Fruit fly (Drosophila melanogaster): ENCODE results near the gene Tango6.

Gene Tango6

dm6 chr2L:18968370-18969105 lies at the start of gene Tango6, which contains the start of gene Nak:
Gene Tango6, plus strand, starts transcription at chr2L:18969028.
Gene Nak, minus strand, starts transcription at chr2L:18968744.
- peak; percentile 11 for TF ChIP-seq unpg (GFP tag; optimal IDR thresholded peaks at IDR 0.05)
- TF ChIP-seq CG7271 (tag; optimal IDR thresholded peaks at IDR 0.05), result peak; percentile 43
- TF ChIP-seq CG15601 (tag; optimal IDR thresholded peaks at IDR 0.05), result peak; percentile 50
- TF ChIP-seq Hr51 (GFP tag; optimal IDR thresholded peaks at IDR 0.05), result peak in 1 of 2 experiments; percentile 18
- TF ChIP-seq CHES-1-like (GFP tag; optimal IDR thresholded peaks at IDR 0.05), result peak; percentile 48
- TF ChIP-seq CG3847 (GFP tag; IDR thresholded peaks at IDR 0.05), result peak; percentile 40; the same call in 1 of the 2 replicates
- TF ChIP-seq CG7839 (tag; optimal IDR thresholded peaks at IDR 0.05), result peak; percentile 16
- TF ChIP-seq pb (GFP tag; optimal IDR thresholded peaks at IDR 0.05), result peak; percentile 25
- TF ChIP-seq ab (GFP tag; optimal IDR thresholded peaks at IDR 0.05), result no peak
- peak; percentile 26 for TF ChIP-seq bab2 (GFP tag; optimal IDR thresholded peaks at IDR 0.05)
- TF ChIP-seq her (GFP tag; optimal IDR thresholded peaks at IDR 0.05), result no peak
- peak; percentile 36 for TF ChIP-seq slbo (GFP tag; IDR thresholded peaks at IDR 0.05)
- no peak for TF ChIP-seq odd (GFP tag; optimal IDR thresholded peaks at IDR 0.05)
- no peak for TF ChIP-seq fru (optimal IDR thresholded peaks at IDR 0.05)
- no peak for TF ChIP-seq wor (GFP tag; IDR thresholded peaks at IDR 0.05)
- peak; percentile 50; the same call in 1 of the 2 replicates for TF ChIP-seq GATAe (GFP tag; conservative IDR thresholded peaks at IDR 0.05)
- TF ChIP-seq gsb-n (tag; optimal IDR thresholded peaks at IDR 0.05), result peak; percentile 95
- peak; percentile 100 for TF ChIP-seq Vsx1 (GFP tag; optimal IDR thresholded peaks at IDR 0.05)
- TF ChIP-seq CG6272 (GFP tag; IDR thresholded peaks at IDR 0.05), result 0 out of 2 replicates have a peak, but pooled peaks have one; percentile 21
- TF ChIP-seq pan (optimal IDR thresholded peaks at IDR 0.05), result no peak
- no peak for TF ChIP-seq pan (GFP tag; optimal IDR thresholded peaks at IDR 0.05 in 1 of 2, IDR thresholded peaks at IDR 0.05 in 1 of 2)
- peak; percentile 63 for TF ChIP-seq CG2712 (tag; optimal IDR thresholded peaks at IDR 0.05)
- no peak for TF ChIP-seq CG18619 (GFP tag; optimal IDR thresholded peaks at IDR 0.05)
- peak; percentile 79 for TF ChIP-seq tna (GFP tag; IDR thresholded peaks at IDR 0.05; ENCODE audit: partially characterized antibody)
- peak; percentile 76 for TF ChIP-seq CG7963 (GFP tag; IDR thresholded peaks at IDR 0.05; ENCODE audit: partially characterized antibody)
- TF ChIP-seq CG11504 (tag; optimal IDR thresholded peaks at IDR 0.05), result peak; percentile 65
- peak; percentile 48; the same call in 1 of the 2 replicates for TF ChIP-seq MBD-R2 (GFP tag; IDR thresholded peaks at IDR 0.05)
- TF ChIP-seq mld (GFP tag; IDR thresholded peaks at IDR 0.05; ENCODE audit: partially characterized antibody), result peak; percentile 88; the same call in 2 of the 3 replicates
- TF ChIP-seq CG33213 (GFP tag; optimal IDR thresholded peaks at IDR 0.05), result peak; percentile 65
- peak; percentile 64 for TF ChIP-seq CG17829 (tag; optimal IDR thresholded peaks at IDR 0.05)
- peak; percentile 77 for TF ChIP-seq Opbp (GFP tag; IDR thresholded peaks at IDR 0.05; ENCODE audit: partially characterized antibody)
- peak; percentile 33 for TF ChIP-seq grn (GFP tag; optimal IDR thresholded peaks at IDR 0.05)
- no peak for TF ChIP-seq Fer2 (tag; optimal IDR thresholded peaks at IDR 0.05)
- TF ChIP-seq CG8924 (tag; optimal IDR thresholded peaks at IDR 0.05), result peak; percentile 44
- peak; percentile 97 for TF ChIP-seq CG15479 (GFP tag; optimal IDR thresholded peaks at IDR 0.05)
- peak; percentile 20 for TF ChIP-seq CG15269 (tag; optimal IDR thresholded peaks at IDR 0.05)
- TF ChIP-seq Lhr (GFP tag; optimal IDR thresholded peaks at IDR 0.05), result peak; percentile 61
- peak; percentile 14 for TF ChIP-seq Chrac-16 (GFP tag; optimal IDR thresholded peaks at IDR 0.05)
- TF ChIP-seq CG9817 (tag; optimal IDR thresholded peaks at IDR 0.05), result no peak
- TF ChIP-seq CG30431 (GFP tag; optimal IDR thresholded peaks at IDR 0.05), result no peak
- peak; percentile 59; the same call in 1 of the 2 replicates for TF ChIP-seq CG42726 (GFP tag; IDR thresholded peaks at IDR 0.05; ENCODE audit: partially characterized antibody)
- peak; percentile 28 for TF ChIP-seq dmrt11E (tag; optimal IDR thresholded peaks at IDR 0.05)
- peak; percentile 34 for TF ChIP-seq CG15514 (GFP tag; optimal IDR thresholded peaks at IDR 0.05)
- TF ChIP-seq ems (GFP tag; optimal IDR thresholded peaks at IDR 0.05), result no peak
- peak; percentile 76 for TF ChIP-seq ewg (GFP tag; optimal IDR thresholded peaks at IDR 0.05)
- no peak for TF ChIP-seq Hey (tag; optimal IDR thresholded peaks at IDR 0.05)
- no peak for TF ChIP-seq ci (GFP tag; IDR thresholded peaks at IDR 0.05)
- peak; percentile 46 for TF ChIP-seq sug (tag; optimal IDR thresholded peaks at IDR 0.05)
